Fruit fly (Drosophila melanogaster): Measurements from ENCODE around the gene Gnmt.

Gnmt gene

dm6 chr3R:12720344-12721200 lies 46.2 kb downstream of the Gnmt start:
- TF ChIP-seq sage (GFP tag; optimal IDR thresholded peaks at IDR 0.05) (no peak), Hr83 (GFP tag; optimal IDR thresholded peaks at IDR 0.05; ENCODE audit: poor library complexity, severe bottlenecking) (no peak), Hnf4 (GFP tag; optimal IDR thresholded peaks at IDR 0.05) (peak; percentile 14), br (GFP tag; optimal IDR thresholded peaks at IDR 0.05) (no peak), Dfd (GFP tag; optimal IDR thresholded peaks at IDR 0.05) (no peak), CrebA (GFP tag; optimal IDR thresholded peaks at IDR 0.05; ENCODE audit: borderline replicate concordance) (peak; percentile 41), woc (GFP tag; optimal IDR thresholded peaks at IDR 0.05) (peak; percentile 15), GATAd (GFP tag; optimal IDR thresholded peaks at IDR 0.05) (no peak), dmrt93B (GFP tag; optimal IDR thresholded peaks at IDR 0.05) (no peak), fru (GFP tag; optimal IDR thresholded peaks at IDR 0.05) (no peak), Vsx2 (GFP tag; optimal IDR thresholded peaks at IDR 0.05; ENCODE audit: partially characterized antibody) (no peak), Jra (GFP tag; optimal IDR thresholded peaks at IDR 0.05) (no peak)

- TF ChIP-seq fru (GFP tag; optimal IDR thresholded peaks at IDR 0.05), result peak; percentile 52
- no peak for TF ChIP-seq Rel (GFP tag; optimal IDR thresholded peaks at IDR 0.05)
- peak; percentile 32 for TF ChIP-seq Rel (tag; optimal IDR thresholded peaks at IDR 0.05)
- TF ChIP-seq br (GFP tag; optimal IDR thresholded peaks at IDR 0.05), result peak; percentile 17
- peak; percentile 30 for TF ChIP-seq Hnf4 (GFP tag; optimal IDR thresholded peaks at IDR 0.05)
- no peak for TF ChIP-seq dsf (GFP tag; optimal IDR thresholded peaks at IDR 0.05; ENCODE audit: borderline replicate concordance)
- no peak for TF ChIP-seq Hr78 (GFP tag; optimal IDR thresholded peaks at IDR 0.05)
- no peak for TF ChIP-seq usp (GFP tag; optimal IDR thresholded peaks at IDR 0.05)
- TF ChIP-seq foxo (GFP tag; optimal IDR thresholded peaks at IDR 0.05), result peak in 1 of 2 experiments; percentile 69
- no peak for TF ChIP-seq Dfd (GFP tag; optimal IDR thresholded peaks at IDR 0.05)
- peak; percentile 58 for TF ChIP-seq OdsH (GFP tag; optimal IDR thresholded peaks at IDR 0.05)
- TF ChIP-seq Vsx2 (GFP tag; optimal IDR thresholded peaks at IDR 0.05; ENCODE audit: partially characterized antibody), result no peak
- peak; percentile 80 for TF ChIP-seq HLH106 (tag; optimal IDR thresholded peaks at IDR 0.05)
- peak; percentile 17 for TF ChIP-seq CG9705 (GFP tag; optimal IDR thresholded peaks at IDR 0.05)
- no peak for TF ChIP-seq Hr83 (GFP tag; optimal IDR thresholded peaks at IDR 0.05; ENCODE audit: poor library complexity, severe bottlenecking)
- peak; percentile 69 for TF ChIP-seq h (GFP tag; optimal IDR thresholded peaks at IDR 0.05)
- TF ChIP-seq Abd-B (GFP tag; optimal IDR thresholded peaks at IDR 0.05), result no peak
- TF ChIP-seq Sp1 (GFP tag; optimal IDR thresholded peaks at IDR 0.05), result peak; percentile 76
- TF ChIP-seq rgr (GFP tag; optimal IDR thresholded peaks at IDR 0.05), result peak; percentile 51
- no peak for TF ChIP-seq GATAd (GFP tag; optimal IDR thresholded peaks at IDR 0.05)
- peak; percentile 23 for TF ChIP-seq ey (GFP tag; optimal IDR thresholded peaks at IDR 0.05)
- TF ChIP-seq dmrt93B (GFP tag; optimal IDR thresholded peaks at IDR 0.05), result peak; percentile 29
- no peak for TF ChIP-seq Myc (optimal IDR thresholded peaks at IDR 0.05)
- TF ChIP-seq psq (GFP tag; optimal IDR thresholded peaks at IDR 0.05), result peak; percentile 50
- TF ChIP-seq CrebA (GFP tag; optimal IDR thresholded peaks at IDR 0.05; ENCODE audit: borderline replicate concordance), result no peak
- no peak for TF ChIP-seq lola (GFP tag; optimal IDR thresholded peaks at IDR 0.05)
- no peak for TF ChIP-seq sage (GFP tag; optimal IDR thresholded peaks at IDR 0.05)
- TF ChIP-seq jim (GFP tag; optimal IDR thresholded peaks at IDR 0.05), result no peak
- no peak for TF ChIP-seq CG32264 (GFP tag; optimal IDR thresholded peaks at IDR 0.05)
- no peak for TF ChIP-seq dl (GFP tag; optimal IDR thresholded peaks at IDR 0.05; ENCODE audit: insufficient read depth in 1 of 2, partially characterized antibody in 2 of 2)
- peak; percentile 18 for TF ChIP-seq brk (GFP tag; optimal IDR thresholded peaks at IDR 0.05)
- no peak for TF ChIP-seq Dif (GFP tag; optimal IDR thresholded peaks at IDR 0.05; ENCODE audit: partially characterized antibody)
- TF ChIP-seq sv (GFP tag; optimal IDR thresholded peaks at IDR 0.05), result no peak
- TF ChIP-seq woc (GFP tag; optimal IDR thresholded peaks at IDR 0.05), result peak; percentile 32
- peak; percentile 38 for TF ChIP-seq Jra (GFP tag; optimal IDR thresholded peaks at IDR 0.05)
- TF ChIP-seq Mio (GFP tag; optimal IDR thresholded peaks at IDR 0.05), result no peak
- no peak for TF ChIP-seq N (GFP tag; optimal IDR thresholded peaks at IDR 0.05)
- TF ChIP-seq pan (optimal IDR thresholded peaks at IDR 0.05), result no peak
- TF ChIP-seq tai (GFP tag; optimal IDR thresholded peaks at IDR 0.05), result no peak
Measured at dm6 chr3R:12722392-12722914, 48.0 kb downstream of the Gnmt start, which contains the start of gene Men. Gene Men (minus strand): TSS chr3R:12722442.
